Worm (Caenorhabditis elegans): Measurements from ENCODE around the gene dpl-1.

The dpl-1 gene

DNA sequence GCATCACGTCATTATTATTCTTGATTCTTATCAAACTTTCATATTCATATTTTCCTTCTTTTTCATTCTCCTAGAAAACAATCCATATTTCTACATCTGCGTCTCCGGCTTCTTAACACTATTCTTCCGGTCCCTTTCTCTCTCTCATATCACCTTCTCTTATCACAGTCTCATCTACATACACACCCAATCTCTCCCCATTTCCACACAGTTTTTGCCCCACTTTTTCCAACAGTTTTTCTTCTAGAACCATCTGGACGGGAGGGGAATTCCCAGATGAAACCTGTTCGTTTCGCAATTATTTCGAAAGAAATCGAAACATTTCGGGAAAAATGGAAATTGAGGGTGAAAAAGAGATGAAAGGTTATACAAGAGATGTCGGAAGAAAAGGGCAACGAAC is 41.6 kb upstream of the dpl-1 start:
- TF ChIP-seq nfya-1 (tag; optimal IDR thresholded peaks at IDR 0.05; ENCODE audit: insufficient read depth), result peak; percentile 46
- TF ChIP-seq skn-1 (tag; optimal IDR thresholded peaks at IDR 0.05), result no peak
- TF ChIP-seq elt-2 (tag; optimal IDR thresholded peaks at IDR 0.05), result peak; percentile 93
- TF ChIP-seq lsy-12 (tag; optimal IDR thresholded peaks at IDR 0.05), result peak; percentile 65
- TF ChIP-seq unc-39 (tag; optimal IDR thresholded peaks at IDR 0.05), result no peak
- TF ChIP-seq pqm-1 (tag; optimal IDR thresholded peaks at IDR 0.05), result peak; percentile 69
- peak; percentile 16 for TF ChIP-seq ama-1 (optimal IDR thresholded peaks at IDR 0.05)
- no peak for TF ChIP-seq nhr-11 (tag; optimal IDR thresholded peaks at IDR 0.05)
- TF ChIP-seq R02D3.7 (tag; optimal IDR thresholded peaks at IDR 0.05), result peak; percentile 43
- peak; percentile 76 for TF ChIP-seq ceh-28 (tag; optimal IDR thresholded peaks at IDR 0.05)
- peak in 1 of 3 experiments; percentile 89 for TF ChIP-seq elt-3 (tag; optimal IDR thresholded peaks at IDR 0.05)
- peak; percentile 97 for TF ChIP-seq nhr-23 (tag; optimal IDR thresholded peaks at IDR 0.05)
- TF ChIP-seq nhr-25 (tag; optimal IDR thresholded peaks at IDR 0.05), result peak; percentile 82
- TF ChIP-seq fos-1 (tag; optimal IDR thresholded peaks at IDR 0.05), result peak; percentile 47
- peak; percentile 29 for TF ChIP-seq pha-4 (tag; optimal IDR thresholded peaks at IDR 0.05)
- no peak for TF ChIP-seq lin-39 (tag; optimal IDR thresholded peaks at IDR 0.05)
- peak; percentile 50 for TF ChIP-seq nhr-43 (tag; optimal IDR thresholded peaks at IDR 0.05; ENCODE audit: poor library complexity, severe bottlenecking)

DNA sequence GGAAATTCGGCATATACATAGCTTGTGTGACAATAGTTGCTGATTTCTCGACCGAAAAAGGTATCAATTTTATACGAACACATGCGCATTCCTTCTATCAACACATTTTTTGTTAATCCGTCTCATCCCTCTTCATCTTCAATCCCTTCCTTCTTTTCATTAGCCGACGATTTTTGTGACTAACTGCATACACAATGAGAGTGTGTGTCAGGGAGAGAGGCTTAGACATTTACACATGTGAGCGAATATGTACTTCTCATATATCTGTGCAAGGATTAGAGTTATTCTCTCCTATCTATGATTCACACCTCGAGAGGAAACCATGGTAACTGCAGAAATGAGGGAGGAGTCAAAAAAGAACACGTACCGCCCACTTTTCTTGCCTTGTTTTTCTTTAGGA is 39.4 kb upstream of the dpl-1 start:
- TF ChIP-seq eor-1 (tag; optimal IDR thresholded peaks at IDR 0.05), result no peak
- TF ChIP-seq nhr-77 (tag; optimal IDR thresholded peaks at IDR 0.05), result no peak
- peak; percentile 23 for TF ChIP-seq nhr-11 (tag; optimal IDR thresholded peaks at IDR 0.05)
- TF ChIP-seq aly-2 (tag; optimal IDR thresholded peaks at IDR 0.05), result no peak
- TF ChIP-seq nhr-25 (tag; optimal IDR thresholded peaks at IDR 0.05), result peak; percentile 49
- TF ChIP-seq ceh-16 (tag; optimal IDR thresholded peaks at IDR 0.05), result no peak

DNA sequence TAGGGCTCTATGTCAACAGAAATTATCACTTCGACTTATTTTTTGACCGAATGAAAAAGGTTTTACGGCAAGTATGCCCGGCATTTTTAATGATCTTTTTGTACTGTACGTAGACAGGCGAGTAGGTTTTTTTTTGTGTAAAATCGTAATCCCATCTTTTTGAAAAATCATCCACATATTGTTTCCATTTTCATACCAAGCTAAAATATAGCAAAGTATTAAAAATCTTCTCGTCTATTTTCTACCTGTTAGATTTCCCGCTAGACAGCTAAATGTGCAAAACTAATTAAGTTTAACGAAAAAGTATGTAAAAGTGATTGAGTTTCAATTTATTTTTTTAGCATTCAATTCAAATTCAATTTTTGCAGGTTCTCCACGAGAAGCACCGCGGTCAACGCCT is 38.3 kb upstream of the dpl-1 start, which contains the start of gene C16D2.1:
Gene C16D2.1, plus strand, starts transcription at position 301 of the 400 bp plus-strand sequence.
- TF ChIP-seq fos-1 (tag; optimal IDR thresholded peaks at IDR 0.05), result no peak
- no peak for TF ChIP-seq ceh-16 (tag; optimal IDR thresholded peaks at IDR 0.05)
- TF ChIP-seq aly-2 (tag; optimal IDR thresholded peaks at IDR 0.05), result no peak
- TF ChIP-seq zag-1 (tag; optimal IDR thresholded peaks at IDR 0.05), result no peak

DNA sequence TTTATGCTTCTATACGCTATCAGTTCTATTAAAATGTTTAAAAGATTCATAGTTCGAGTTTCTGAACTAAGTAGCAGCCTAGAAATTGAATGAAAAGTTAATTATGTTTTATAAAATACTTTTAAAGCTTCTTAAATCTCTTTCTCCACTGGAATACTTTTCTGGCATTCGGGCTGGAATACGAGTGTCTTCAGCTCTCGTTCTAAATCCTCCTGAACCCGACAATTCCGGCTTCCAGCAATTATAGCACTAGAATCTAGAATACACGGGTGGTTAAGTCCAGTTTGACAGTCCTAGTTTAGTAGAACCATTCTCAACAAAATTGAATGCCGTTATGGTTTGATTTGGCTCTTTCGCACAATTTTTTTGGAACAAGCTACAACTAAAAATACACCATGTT is 37.4 kb upstream of the dpl-1 start:
- TF ChIP-seq ceh-28 (tag; optimal IDR thresholded peaks at IDR 0.05) (peak; percentile 14), zag-1 (tag; optimal IDR thresholded peaks at IDR 0.05) (no peak), ceh-9 (tag; optimal IDR thresholded peaks at IDR 0.05) (no peak), eor-1 (tag; optimal IDR thresholded peaks at IDR 0.05) (no peak), nfya-1 (tag; optimal IDR thresholded peaks at IDR 0.05; ENCODE audit: insufficient read depth) (no peak), daf-12 (tag; optimal IDR thresholded peaks at IDR 0.05) (no peak), fkh-10 (GFP tag; optimal IDR thresholded peaks at IDR 0.05) (no peak), mml-1 (tag; optimal IDR thresholded peaks at IDR 0.05) (no peak), fos-1 (tag; optimal IDR thresholded peaks at IDR 0.05) (no peak), pha-4 (tag; optimal IDR thresholded peaks at IDR 0.05) (no peak), egl-27 (tag; optimal IDR thresholded peaks at IDR 0.05) (no peak), lin-39 (tag; optimal IDR thresholded peaks at IDR 0.05) (no peak), lsy-12 (tag; optimal IDR thresholded peaks at IDR 0.05) (peak; percentile 62), nhr-43 (tag; optimal IDR thresholded peaks at IDR 0.05; ENCODE audit: poor library complexity, severe bottlenecking) (peak; percentile 12), R02D3.7 (tag; optimal IDR thresholded peaks at IDR 0.05) (no peak)

DNA sequence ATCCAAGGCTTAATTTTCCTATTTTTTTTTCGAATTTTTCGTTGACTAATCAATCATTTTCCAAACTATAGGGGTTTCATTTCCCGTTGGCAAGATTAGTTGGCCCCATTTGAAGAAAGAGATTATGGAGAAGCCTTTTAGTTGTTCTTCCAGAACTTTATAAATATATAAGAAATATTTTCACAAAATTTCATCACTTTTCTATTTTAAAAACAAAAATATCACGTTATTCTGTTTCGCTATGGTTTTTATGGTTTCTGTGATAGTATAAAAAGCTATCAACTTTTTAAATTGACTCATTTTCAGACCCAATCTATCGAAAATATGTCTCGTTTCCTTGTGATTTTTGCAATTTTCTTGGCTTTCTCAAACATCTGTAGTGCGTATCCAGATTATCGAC is 33.8 kb upstream of the dpl-1 start, which contains the start of gene nlp-78:
Gene nlp-78, plus strand, starts transcription at position 301 of the 400 bp plus-strand sequence.
- TF ChIP-seq ama-1 (optimal IDR thresholded peaks at IDR 0.05), result no peak
- no peak for TF ChIP-seq nhr-76 (tag; optimal IDR thresholded peaks at IDR 0.05)
- TF ChIP-seq zag-1 (tag; optimal IDR thresholded peaks at IDR 0.05), result no peak
- TF ChIP-seq tbx-2 (tag; optimal IDR thresholded peaks at IDR 0.05), result no peak
- TF ChIP-seq ceh-28 (tag; optimal IDR thresholded peaks at IDR 0.05), result no peak
- TF ChIP-seq R02D3.7 (tag; optimal IDR thresholded peaks at IDR 0.05), result no peak
- TF ChIP-seq ceh-9 (tag; optimal IDR thresholded peaks at IDR 0.05), result no peak
- no peak for TF ChIP-seq nhr-43 (tag; optimal IDR thresholded peaks at IDR 0.05; ENCODE audit: poor library complexity, severe bottlenecking)
- TF ChIP-seq snpc-4 (tag; optimal IDR thresholded peaks at IDR 0.05), result no peak

DNA sequence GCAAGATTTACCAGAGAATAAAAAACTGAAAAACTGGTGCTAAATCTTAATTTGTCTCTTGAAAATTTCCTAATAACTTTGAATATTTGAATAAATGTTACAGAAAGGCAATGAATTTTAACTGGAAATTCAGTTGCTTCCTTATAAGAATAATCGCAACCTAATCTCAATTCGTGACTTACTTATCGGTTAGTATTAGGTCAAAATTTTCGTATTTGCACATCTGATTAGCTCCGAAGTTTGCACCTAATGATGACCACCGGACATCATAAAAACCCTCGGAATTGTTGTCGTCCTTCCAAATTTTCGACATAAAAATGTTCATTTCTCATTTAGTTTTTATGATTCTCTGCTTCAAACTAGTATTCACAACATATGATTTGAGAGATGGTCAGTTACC is 31.9 kb upstream of the dpl-1 start, which contains the start of gene C16D2.3:
Gene C16D2.3, plus strand, starts transcription at position 301 of the 400 bp plus-strand sequence.
- TF ChIP-seq nhr-12 (tag; optimal IDR thresholded peaks at IDR 0.05), result no peak
- TF ChIP-seq lsy-12 (tag; optimal IDR thresholded peaks at IDR 0.05), result no peak
- no peak for TF ChIP-seq pqm-1 (tag; optimal IDR thresholded peaks at IDR 0.05)
- no peak for TF ChIP-seq nhr-237 (tag; optimal IDR thresholded peaks at IDR 0.05)
- TF ChIP-seq ztf-4 (tag; optimal IDR thresholded peaks at IDR 0.05), result no peak
- TF ChIP-seq R02D3.7 (tag; optimal IDR thresholded peaks at IDR 0.05), result no peak
- TF ChIP-seq skn-1 (tag; optimal IDR thresholded peaks at IDR 0.05), result no peak
- no peak for TF ChIP-seq nhr-77 (tag; optimal IDR thresholded peaks at IDR 0.05)
- TF ChIP-seq nhr-43 (tag; optimal IDR thresholded peaks at IDR 0.05; ENCODE audit: poor library complexity, severe bottlenecking), result no peak
- TF ChIP-seq unc-39 (tag; optimal IDR thresholded peaks at IDR 0.05), result no peak
- TF ChIP-seq zag-1 (tag; optimal IDR thresholded peaks at IDR 0.05), result no peak
- TF ChIP-seq pha-4 (tag; optimal IDR thresholded peaks at IDR 0.05), result no peak
- TF ChIP-seq ceh-16 (tag; optimal IDR thresholded peaks at IDR 0.05), result no peak
- no peak for TF ChIP-seq fkh-10 (GFP tag; optimal IDR thresholded peaks at IDR 0.05)
- no peak for TF ChIP-seq ZK546.5 (tag; optimal IDR thresholded peaks at IDR 0.05)
- no peak for TF ChIP-seq fkh-2 (tag; optimal IDR thresholded peaks at IDR 0.05)

Data from whole organism, L3 larva.